Worm (Caenorhabditis elegans) whole organism, young adult: ENCODE data around the gene F45E12.5.

Source experiments
- athp-1 ChIP-seq: sonication (generic microtip); optimal IDR thresholded peaks from 2 replicates; lab custom pipeline; 2017; ENCODE audit warnings: mild to moderate bottlenecking, missing genetic modification characterization, missing compliant biosample characterization
- cebp-2 ChIP-seq: fragments of 200-800 bp; sonication (Bioruptor generic); IDR thresholded peaks from 2 replicates; pipeline ENCODE4 v1.3.6; 2022; ENCODE audit warnings: missing genetic modification characterization, missing compliant biosample characterization
- chd-7 ChIP-seq: sonication (generic microtip); optimal IDR thresholded peaks from 2 replicates; lab custom pipeline; 2016; ENCODE audit warnings: mild to moderate bottlenecking, missing genetic modification characterization, moderate library complexity, missing compliant biosample characterization
- hrde-1 ChIP-seq: sonication (generic microtip); optimal IDR thresholded peaks from 2 replicates; lab custom pipeline; 2016; ENCODE audit warnings: missing genetic modification characterization, mild to moderate bottlenecking, missing compliant biosample characterization, moderate library complexity, missing genotype, missing genetic modification reagents, borderline replicate concordance
- madf-10 ChIP-seq: sonication (generic microtip); optimal IDR thresholded peaks from 2 replicates; lab custom pipeline; 2016; ENCODE audit warnings: mild to moderate bottlenecking, missing genetic modification characterization, missing compliant biosample characterization
- sptf-2 ChIP-seq: fragments of 200-800 bp; sonication (Bioruptor generic); optimal IDR thresholded peaks from 2 replicates; lab custom pipeline; 2018; ENCODE audit warnings: mild to moderate bottlenecking, missing genetic modification characterization, missing compliant biosample characterization

F45E12.5 gene

ce11 chrII:7261854-7262253 lies 48.1 kb downstream of the F45E12.5 start, which contains the start of gene C30G12.4:
Gene C30G12.4, plus strand, starts transcription at chrII:7262154.
- TF ChIP-seq athp-1 (tag; lab: Kevin White, UChicago) (no peak), madf-10 (tag; lab: Kevin White, UChicago) (no peak), hrde-1 (tag; lab: Kevin White, UChicago) (no peak), cebp-2 (GFP tag; lab: Robert Waterston, UW) (no peak), chd-7 (tag; lab: Kevin White, UChicago) (no peak), sptf-2 (GFP tag; lab: Kevin White, UChicago) (no peak)
